Worm (Caenorhabditis elegans): ENCODE data around the gene clc-11.
A peak's percentile ranks its signal among the peaks of the same experiment; 100 is the strongest.

Gene clc-11

ce11 chrV:16180350-16180749 lies 40.9 kb upstream of the clc-11 start, which contains the start of gene str-106:
Gene str-106 (plus strand): TSS chrV:16180650.
- TF ChIP-seq hlh-13 (GFP tag; optimal IDR thresholded peaks at IDR 0.05) (no peak), ttx-3 (tag; optimal IDR thresholded peaks at IDR 0.05) (no peak), unc-55 (GFP tag; optimal IDR thresholded peaks at IDR 0.05) (no peak), fkh-10 (GFP tag; optimal IDR thresholded peaks at IDR 0.05) (no peak), ahr-1 (tag; optimal IDR thresholded peaks at IDR 0.05) (no peak), C38D4.7 (GFP tag; optimal IDR thresholded peaks at IDR 0.05) (no peak), dve-1 (tag; optimal IDR thresholded peaks at IDR 0.05) (no peak), npax-4 (tag; optimal IDR thresholded peaks at IDR 0.05) (no peak), dmd-4 (tag; optimal IDR thresholded peaks at IDR 0.05; ENCODE audit: borderline replicate concordance) (no peak)

ce11 chrV:16175757-16176156 lies 36.3 kb upstream of the clc-11 start, which contains the start of gene cyp-33D1:
Gene cyp-33D1 (minus strand): TSS chrV:16175857.
- no peak for TF ChIP-seq C08G9.2 (tag; optimal IDR thresholded peaks at IDR 0.05)
- no peak for TF ChIP-seq rnt-1 (tag; optimal IDR thresholded peaks at IDR 0.05)
- TF ChIP-seq tbx-7 (tag; optimal IDR thresholded peaks at IDR 0.05), result no peak

DNA sequence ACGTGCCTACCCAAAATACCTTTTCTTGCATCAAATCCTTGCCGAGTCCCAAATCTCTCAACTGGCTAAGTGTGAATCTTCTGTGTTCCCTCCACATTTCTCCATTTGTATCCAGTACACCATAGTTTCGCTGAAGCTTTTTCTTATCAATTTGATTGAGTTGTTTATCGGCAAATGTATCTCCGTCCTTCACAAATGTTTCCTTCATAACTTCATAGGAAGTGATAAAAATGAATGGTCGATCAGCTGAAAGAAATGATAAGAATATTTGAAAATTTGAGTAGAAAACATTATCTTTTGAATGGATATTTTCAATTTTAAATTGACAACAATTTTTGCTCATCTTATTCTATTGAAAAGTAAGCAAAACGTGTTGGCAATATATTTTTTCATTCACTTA lies 35.8 kb upstream of the clc-11 start:
- TF ChIP-seq hlh-15 (tag; optimal IDR thresholded peaks at IDR 0.05) (no peak), npax-4 (tag; optimal IDR thresholded peaks at IDR 0.05) (no peak), elt-2 (tag; optimal IDR thresholded peaks at IDR 0.05) (peak; percentile 65)

DNA sequence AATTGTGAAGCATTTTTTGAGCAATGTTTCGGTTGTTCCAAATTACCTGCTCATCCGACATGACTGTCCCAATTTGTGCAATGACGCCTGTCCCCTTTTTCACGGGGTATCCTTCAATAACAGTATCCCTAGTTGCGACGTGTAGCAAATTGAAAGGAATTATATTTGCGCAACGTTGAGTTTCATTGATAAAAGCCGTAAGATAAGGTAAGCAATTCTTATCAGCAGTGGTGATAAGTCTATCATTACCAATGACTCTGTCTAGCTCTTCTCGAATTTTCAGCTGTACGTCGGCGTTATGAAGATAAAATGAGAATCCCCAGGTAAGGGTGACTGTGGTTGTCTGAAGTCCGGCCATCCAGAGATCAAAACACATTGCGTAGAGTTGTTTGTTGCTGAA lies 34.7 kb upstream of the clc-11 start:
- TF ChIP-seq elt-2 (tag; optimal IDR thresholded peaks at IDR 0.05) (peak; percentile 93), elt-4 (tag; optimal IDR thresholded peaks at IDR 0.05) (no peak)

ce11 chrV:16171721-16172120 lies 32.3 kb upstream of the clc-11 start, which contains the start of gene K05D4.9:
Gene K05D4.9 (minus strand): TSS chrV:16171821.
- TF ChIP-seq pag-3 (tag; optimal IDR thresholded peaks at IDR 0.05; ENCODE audit: borderline replicate concordance) (no peak), ceh-24 (tag; optimal IDR thresholded peaks at IDR 0.05) (no peak), che-1 (tag; optimal IDR thresholded peaks at IDR 0.05) (no peak), ets-4 (tag; optimal IDR thresholded peaks at IDR 0.05) (no peak), ceh-34 (tag; optimal IDR thresholded peaks at IDR 0.05) (no peak)

- TF ChIP-seq gmeb-2 (tag; optimal IDR thresholded peaks at IDR 0.05) (no peak), pros-1 (tag; optimal IDR thresholded peaks at IDR 0.05) (no peak), dmd-4 (tag; optimal IDR thresholded peaks at IDR 0.05; ENCODE audit: borderline replicate concordance) (no peak), C08G9.2 (tag; optimal IDR thresholded peaks at IDR 0.05) (no peak)
These were observed 29.6 kb upstream of the clc-11 start, which contains the start of gene str-111 for ce11 chrV:16169026-16169425. Gene str-111 (minus strand): TSS chrV:16169126.

DNA sequence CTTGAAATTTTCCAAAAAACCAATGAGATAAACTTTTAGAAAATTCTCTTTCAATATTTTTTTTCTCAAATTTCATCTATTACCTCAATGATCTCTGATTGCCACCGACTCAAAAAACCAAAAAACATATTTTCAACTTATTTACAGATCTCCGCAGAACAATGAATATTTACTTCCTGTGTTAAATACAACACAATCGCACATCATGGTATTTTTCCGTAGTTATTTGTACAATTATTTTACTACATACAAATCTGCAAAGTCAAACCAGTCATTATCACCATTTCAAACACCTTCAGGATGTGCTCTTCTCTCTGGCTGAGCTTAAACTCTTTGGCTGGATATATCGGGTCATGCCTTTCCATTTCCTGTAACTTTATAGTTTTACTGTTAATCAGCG lies 26.5 kb upstream of the clc-11 start, which contains the start of gene str-108:
Gene str-108 (plus strand): TSS at position 301 of the 400 bp plus-strand sequence.
- TF ChIP-seq ceh-9 (tag; optimal IDR thresholded peaks at IDR 0.05) (no peak), C38D4.7 (GFP tag; optimal IDR thresholded peaks at IDR 0.05) (no peak), ama-1 (optimal IDR thresholded peaks at IDR 0.05) (no peak), ztf-16 (tag; optimal IDR thresholded peaks at IDR 0.05) (no peak), elt-2 (tag; optimal IDR thresholded peaks at IDR 0.05) (no peak), tbx-7 (tag; optimal IDR thresholded peaks at IDR 0.05) (no peak), ceh-14 (tag; optimal IDR thresholded peaks at IDR 0.05) (no peak), sox-4 (tag; optimal IDR thresholded peaks at IDR 0.05) (no peak), unc-42 (tag; optimal IDR thresholded peaks at IDR 0.05) (no peak), unc-86 (tag; optimal IDR thresholded peaks at IDR 0.05) (no peak)

DNA sequence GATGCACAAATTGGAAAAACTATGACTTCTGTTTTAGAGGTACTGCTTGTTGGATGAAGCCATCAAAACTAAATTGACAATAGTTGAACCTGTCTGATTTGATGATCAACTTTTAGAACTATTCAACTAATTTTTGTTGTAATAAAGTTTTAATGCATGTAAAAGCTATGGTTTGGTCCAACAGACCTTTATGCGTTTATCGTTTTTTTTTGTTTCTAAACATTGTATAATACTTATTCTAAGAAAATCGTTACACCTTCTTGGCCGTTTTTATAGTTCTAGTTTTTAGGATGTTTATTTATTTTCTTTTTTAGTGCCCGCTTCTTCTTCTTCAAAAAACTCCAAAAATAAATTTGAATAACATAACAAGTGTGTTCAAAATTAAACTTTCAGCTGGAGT lies 24.3 kb upstream of the clc-11 start, which contains the start of gene F10A3.12:
Gene F10A3.12 (plus strand): TSS at position 301 of the 400 bp plus-strand sequence.
- no peak for TF ChIP-seq ceh-18 (tag; optimal IDR thresholded peaks at IDR 0.05)
- no peak for TF ChIP-seq ceh-22 (tag; optimal IDR thresholded peaks at IDR 0.05)
- no peak for TF ChIP-seq C08G9.2 (tag; optimal IDR thresholded peaks at IDR 0.05)
- TF ChIP-seq eyg-1 (tag; optimal IDR thresholded peaks at IDR 0.05), result no peak
- no peak for TF ChIP-seq tbx-7 (tag; optimal IDR thresholded peaks at IDR 0.05)
- no peak for TF ChIP-seq madf-2 (tag; optimal IDR thresholded peaks at IDR 0.05)
- TF ChIP-seq ceh-14 (tag; optimal IDR thresholded peaks at IDR 0.05), result no peak
- no peak for TF ChIP-seq elt-4 (tag; optimal IDR thresholded peaks at IDR 0.05)
- no peak for TF ChIP-seq unc-3 (GFP tag; conservative IDR thresholded peaks at IDR 0.05)
- no peak for TF ChIP-seq unc-3 (tag; optimal IDR thresholded peaks at IDR 0.05)
- no peak for TF ChIP-seq elt-2 (tag; optimal IDR thresholded peaks at IDR 0.05)
- no peak for TF ChIP-seq K09A11.1 (tag; optimal IDR thresholded peaks at IDR 0.05; ENCODE audit: insufficient read depth)
- no peak for TF ChIP-seq C38D4.7 (GFP tag; optimal IDR thresholded peaks at IDR 0.05)
- no peak for TF ChIP-seq ceh-48 (tag; optimal IDR thresholded peaks at IDR 0.05)
- no peak for TF ChIP-seq nfya-1 (tag; optimal IDR thresholded peaks at IDR 0.05)
- TF ChIP-seq unc-42 (tag; optimal IDR thresholded peaks at IDR 0.05), result no peak
- no peak for TF ChIP-seq ceh-24 (tag; optimal IDR thresholded peaks at IDR 0.05)
- TF ChIP-seq hlh-13 (GFP tag; optimal IDR thresholded peaks at IDR 0.05), result no peak
- TF ChIP-seq ets-4 (tag; optimal IDR thresholded peaks at IDR 0.05), result no peak

Data from whole organism, late embryonic.